Worm (Caenorhabditis elegans) whole organism, L4/young adult: ENCODE measurements around the gene str-77.

Source experiments
- W03F9.2 ChIP-seq: fragments of 150-350 bp; optimal IDR thresholded peaks from 2 replicates; lab custom pipeline; 2014; ENCODE audit warnings: missing biosample characterization, missing genetic modification characterization
- dao-5 ChIP-seq: sonication (generic microtip); optimal IDR thresholded peaks from 2 replicates; lab custom pipeline; 2016; ENCODE audit warnings: missing genotype, missing genetic modification characterization, moderate library complexity, missing compliant biosample characterization
- him-1 ChIP-seq: sonication (generic microtip); optimal IDR thresholded peaks from 2 replicates; lab custom pipeline; 2016; ENCODE audit warnings: missing genotype, missing genetic modification reagents, missing genetic modification characterization, missing compliant biosample characterization

str-77 gene

DNA sequence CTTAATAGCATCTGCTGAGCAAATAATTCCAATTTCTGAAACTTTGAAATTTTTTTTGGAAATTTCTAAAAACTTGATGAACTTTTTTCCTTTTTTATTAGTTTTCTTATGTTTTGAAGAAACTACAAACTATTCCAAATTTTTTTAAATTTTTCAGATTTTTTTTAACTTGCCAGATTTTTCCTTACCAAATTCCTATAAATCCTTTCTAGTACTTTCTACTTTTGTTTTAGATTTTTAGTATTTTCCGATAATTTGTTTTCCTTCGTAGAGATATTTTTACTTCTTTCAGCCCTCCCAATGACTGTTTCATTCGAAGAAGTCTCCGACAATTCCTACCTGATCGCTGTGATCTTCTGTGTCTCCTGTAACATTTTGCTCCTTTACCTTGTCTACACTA, at the start of gene str-77:
Gene str-77, plus strand, starts transcription at position 301 of the 400 bp plus-strand sequence.
- TF ChIP-seq W03F9.2 (no peak), him-1 (tag; lab: Kevin White, UChicago) (no peak), dao-5 (tag; lab: Kevin White, UChicago) (no peak)

DNA sequence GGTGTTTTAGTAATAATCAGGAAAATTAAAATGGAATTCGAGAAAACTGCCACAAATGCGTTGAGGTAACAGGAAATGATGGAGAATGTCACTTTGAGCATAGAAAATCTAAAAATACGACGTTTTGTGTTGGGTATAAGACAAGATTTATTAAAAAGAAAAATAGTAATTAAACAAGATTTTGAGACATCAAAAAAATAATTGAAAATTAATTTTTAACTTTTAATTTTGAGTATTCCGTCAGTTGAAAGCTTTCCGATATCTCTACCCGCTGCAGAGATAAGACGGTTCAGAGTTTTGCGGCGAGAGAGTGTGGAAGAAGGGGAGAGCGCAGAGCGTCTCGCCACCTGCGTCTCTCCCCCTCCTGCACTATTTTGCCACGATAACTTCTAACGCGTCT, 45.4 kb upstream of the str-77 start, which contains the start of gene str-93:
Gene str-93, minus strand, starts transcription at position 101 of the 400 bp plus-strand sequence.
- TF ChIP-seq dao-5 (tag; lab: Kevin White, UChicago) = no peak
- TF ChIP-seq him-1 (tag; lab: Kevin White, UChicago) = no peak
- no peak for TF ChIP-seq W03F9.2

DNA sequence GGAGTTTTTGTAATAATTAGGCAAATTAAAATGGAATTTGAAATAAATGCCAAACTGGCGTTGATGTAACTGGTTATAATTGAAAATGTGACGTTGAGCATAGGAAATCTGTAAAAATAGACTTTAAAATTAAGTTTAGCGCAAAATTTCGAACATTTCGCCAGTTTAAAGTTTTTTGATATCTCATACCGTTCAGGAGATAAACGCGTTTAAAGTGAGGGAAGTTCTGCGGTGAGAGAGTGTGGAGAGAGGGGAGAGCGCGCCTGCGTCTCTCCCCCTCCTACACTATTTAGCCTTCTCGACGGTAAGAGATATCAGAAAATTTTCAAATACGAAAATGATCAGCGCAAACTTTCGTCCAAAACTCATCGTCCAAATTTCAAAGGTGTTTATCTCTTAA, 42.2 kb upstream of the str-77 start, which contains the start of gene str-92:
Gene str-92, minus strand, starts transcription at position 101 of the 400 bp plus-strand sequence.
- no peak for TF ChIP-seq him-1 (tag; lab: Kevin White, UChicago)
- TF ChIP-seq dao-5 (tag; lab: Kevin White, UChicago) = no peak
- no peak for TF ChIP-seq W03F9.2

DNA sequence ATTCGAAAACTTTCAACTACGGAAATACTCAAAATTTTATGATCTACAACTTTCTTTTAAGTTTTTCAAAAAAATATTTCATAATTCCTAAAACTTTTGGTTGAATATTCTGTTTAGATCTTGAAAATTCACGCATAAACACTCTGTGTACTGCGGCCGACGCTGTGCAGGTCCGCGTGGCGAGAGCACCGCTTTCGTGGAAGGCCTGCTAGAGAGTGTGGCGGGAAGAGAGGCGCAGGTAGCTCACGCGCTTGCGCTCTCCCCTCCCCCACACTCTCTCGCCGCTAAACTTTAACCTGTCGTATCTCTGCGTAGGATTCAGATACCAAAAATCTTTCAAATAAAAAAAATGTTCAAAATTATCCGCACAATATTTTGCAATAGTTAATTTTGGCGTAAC, 35.5 kb upstream of the str-77 start:
- TF ChIP-seq dao-5 (tag; lab: Kevin White, UChicago) = no peak
- TF ChIP-seq him-1 (tag; lab: Kevin White, UChicago) = no peak
- TF ChIP-seq W03F9.2 = no peak

DNA sequence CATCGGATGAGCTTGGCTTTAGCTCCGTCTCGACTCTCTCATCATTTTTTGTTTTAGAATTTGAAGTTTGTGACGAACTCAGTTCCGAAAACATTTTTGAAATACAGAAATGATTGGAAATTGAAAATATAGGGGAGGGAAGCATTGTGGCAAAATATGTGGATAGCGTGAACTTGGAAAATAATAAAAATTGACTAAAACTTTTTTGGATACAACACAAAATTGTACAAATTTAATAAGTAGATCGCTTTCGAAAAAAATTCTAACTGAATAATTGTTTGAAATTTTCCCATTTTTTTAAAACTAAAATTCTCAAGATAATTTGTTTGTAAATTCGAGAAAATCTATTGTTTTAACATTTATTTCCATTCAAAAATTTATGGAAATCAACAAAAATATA, 35.0 kb upstream of the str-77 start, which contains the start of gene F59A1.15:
Gene F59A1.15, minus strand, starts transcription at position 101 of the 400 bp plus-strand sequence.
- TF ChIP-seq him-1 (tag; lab: Kevin White, UChicago) (no peak), dao-5 (tag; lab: Kevin White, UChicago) (no peak), W03F9.2 (no peak)

DNA sequence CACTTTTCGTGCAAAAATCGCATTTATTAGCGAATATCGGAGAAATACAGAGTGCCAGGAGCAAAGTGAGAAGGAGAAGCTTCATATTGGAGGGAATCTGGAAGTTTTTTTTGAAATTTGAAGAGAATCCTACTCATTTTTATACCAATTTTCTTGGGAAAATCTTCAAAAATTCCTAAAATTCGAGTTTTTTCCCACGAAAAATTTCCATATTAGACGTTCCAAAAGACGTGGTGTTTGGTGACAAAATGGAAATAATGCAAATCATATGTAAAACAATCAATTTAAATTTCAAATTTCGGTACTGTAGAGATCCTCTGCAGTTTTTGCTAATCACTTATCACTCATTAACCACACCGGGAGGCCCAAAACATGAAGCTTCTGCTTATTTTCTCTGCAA, 33.9 kb upstream of the str-77 start, which contains the start of the genes F59A1.16 and F59A1.6:
Gene F59A1.16, minus strand, starts transcription at position 101 of the 400 bp plus-strand sequence.
Gene F59A1.6, plus strand, starts transcription at position 285 of the 400 bp plus-strand sequence.
- TF ChIP-seq dao-5 (tag; lab: Kevin White, UChicago) = no peak
- no peak for TF ChIP-seq him-1 (tag; lab: Kevin White, UChicago)
- TF ChIP-seq W03F9.2 = no peak

DNA sequence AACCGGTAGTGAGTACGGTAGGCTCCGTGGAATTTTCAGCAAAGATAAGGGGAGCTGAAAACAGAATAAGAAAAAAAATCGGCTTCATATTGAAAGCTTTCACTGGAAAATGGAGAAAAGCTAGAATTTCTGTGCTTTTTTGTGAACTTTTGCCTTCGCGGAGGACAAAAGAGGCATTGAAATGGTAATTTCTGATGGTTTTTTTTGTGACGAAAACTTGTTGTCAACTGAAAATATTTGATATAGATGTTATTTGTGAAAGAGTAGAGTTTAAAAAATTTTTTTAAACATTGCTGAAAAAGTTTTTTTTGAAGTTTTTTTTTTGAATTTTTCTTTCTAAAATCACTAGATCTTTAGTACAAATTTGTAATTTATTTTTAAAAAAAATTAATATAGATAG, 31.9 kb upstream of the str-77 start, which contains the start of gene F59A1.18:
Gene F59A1.18, minus strand, starts transcription at position 101 of the 400 bp plus-strand sequence.
- TF ChIP-seq dao-5 (tag; lab: Kevin White, UChicago) (no peak), W03F9.2 (no peak), him-1 (tag; lab: Kevin White, UChicago) (no peak)

DNA sequence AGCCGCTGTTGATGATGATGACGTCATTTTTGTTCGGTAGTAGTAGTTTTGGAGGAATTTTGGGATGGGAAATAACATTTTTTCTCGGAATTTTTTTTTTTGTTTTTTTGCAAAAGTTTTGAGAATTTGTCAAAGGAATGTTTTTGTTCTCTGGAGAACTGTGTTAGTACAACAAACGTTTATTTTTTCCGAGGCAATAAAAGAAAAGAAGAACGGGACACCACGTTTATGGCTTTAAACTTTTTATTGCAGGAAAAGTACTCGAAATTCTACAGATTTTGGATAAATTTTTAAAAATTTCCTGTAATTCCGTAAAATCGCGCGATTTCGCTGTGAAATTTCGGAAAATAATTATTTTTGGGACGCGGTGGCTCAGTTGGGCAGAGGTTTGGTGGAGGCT, 27.8 kb upstream of the str-77 start, which contains the start of gene F59A1.13:
Gene F59A1.13, minus strand, starts transcription at position 101 of the 400 bp plus-strand sequence.
- TF ChIP-seq him-1 (tag; lab: Kevin White, UChicago) = no peak
- TF ChIP-seq dao-5 (tag; lab: Kevin White, UChicago) = no peak
- TF ChIP-seq W03F9.2 = no peak

DNA sequence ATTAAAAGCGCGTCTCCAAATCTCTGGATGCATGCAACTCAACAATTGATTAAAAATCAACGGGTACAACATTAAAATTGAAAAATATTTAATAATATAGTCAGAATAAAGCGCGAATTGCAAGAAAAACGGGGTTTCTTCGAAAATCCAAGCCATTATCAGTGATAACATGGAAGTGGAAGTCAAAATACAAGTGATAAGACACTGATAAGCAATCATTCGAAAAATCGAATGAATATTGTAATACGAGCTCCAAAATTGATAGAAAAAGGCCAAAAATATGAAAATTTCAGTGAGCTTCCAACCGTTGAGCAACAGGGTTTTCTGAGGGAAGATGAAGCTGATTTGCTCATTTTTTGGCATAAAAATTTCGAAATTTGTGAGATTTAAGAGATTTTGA, 24.5 kb upstream of the str-77 start:
- TF ChIP-seq W03F9.2 = no peak
- no peak for TF ChIP-seq him-1 (tag; lab: Kevin White, UChicago)
- TF ChIP-seq dao-5 (tag; lab: Kevin White, UChicago) = no peak

DNA sequence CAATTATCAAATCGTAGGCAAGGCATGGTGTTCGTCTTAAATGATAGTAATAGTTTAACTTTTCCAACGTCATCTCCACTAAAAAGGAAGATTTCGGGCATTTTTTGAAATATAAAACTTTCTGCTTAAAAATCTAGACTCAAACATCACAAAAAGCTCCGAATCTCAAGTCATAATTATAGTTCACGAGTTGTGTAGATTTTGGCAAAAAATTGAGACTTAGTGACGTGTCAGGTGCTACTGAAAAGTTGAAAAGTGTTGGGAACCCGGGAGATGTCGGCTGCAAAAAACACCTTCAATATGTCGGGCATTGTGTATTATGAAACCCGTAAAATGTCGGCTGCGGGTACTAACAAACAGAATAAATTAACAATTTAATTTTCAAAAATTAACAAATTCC, 22.9 kb upstream of the str-77 start, which contains the start of gene Y26G10.1:
Gene Y26G10.1, minus strand, starts transcription at position 101 of the 400 bp plus-strand sequence.
- TF ChIP-seq W03F9.2 (no peak), dao-5 (tag; lab: Kevin White, UChicago) (no peak), him-1 (tag; lab: Kevin White, UChicago) (no peak)

DNA sequence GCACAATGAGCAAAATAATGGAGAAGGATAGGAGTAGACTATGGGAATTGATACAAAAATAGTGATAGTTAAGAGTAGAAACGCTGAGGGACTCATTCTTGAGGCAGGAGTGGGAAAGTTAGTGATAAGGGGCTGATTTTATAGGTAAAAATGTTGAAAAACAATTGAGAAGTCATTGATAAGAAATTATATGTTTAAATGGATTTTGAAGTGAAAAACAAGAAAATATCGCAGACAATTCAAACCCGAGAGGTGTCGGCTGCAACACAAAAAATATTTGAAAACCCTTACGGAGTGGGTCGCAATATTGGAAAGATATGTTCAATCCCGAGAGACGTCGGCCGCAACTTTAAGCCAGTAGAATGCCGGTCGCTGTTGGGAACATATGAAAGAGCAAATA, 22.0 kb upstream of the str-77 start, which contains the start of gene spp-29:
Gene spp-29, minus strand, starts transcription at position 101 of the 400 bp plus-strand sequence.
- TF ChIP-seq W03F9.2 (no peak), him-1 (tag; lab: Kevin White, UChicago) (no peak)

DNA sequence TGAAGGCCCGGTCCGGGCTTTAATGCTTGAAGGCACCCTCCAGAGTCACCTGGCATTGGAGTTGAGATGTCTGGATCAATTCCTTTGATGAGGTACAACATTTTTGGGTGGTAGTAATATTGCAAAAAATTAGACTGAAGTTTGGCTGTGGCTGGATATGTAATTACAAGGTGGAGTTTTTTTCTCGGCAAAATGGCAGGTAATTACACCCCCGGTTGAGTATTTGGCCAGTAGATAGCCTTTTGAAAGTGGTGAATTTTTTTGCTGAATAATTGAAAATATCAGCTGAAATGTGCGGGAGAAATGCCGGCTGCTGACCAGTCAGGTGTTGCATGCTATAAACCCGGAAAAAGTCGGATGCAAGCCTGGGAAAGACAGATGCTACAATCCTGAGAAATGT, 19.6 kb upstream of the str-77 start, which contains the start of gene Y26G10.4:
Gene Y26G10.4, minus strand, starts transcription at position 101 of the 400 bp plus-strand sequence.
- TF ChIP-seq him-1 (tag; lab: Kevin White, UChicago) = no peak
- no peak for TF ChIP-seq dao-5 (tag; lab: Kevin White, UChicago)
- TF ChIP-seq W03F9.2 = no peak

DNA sequence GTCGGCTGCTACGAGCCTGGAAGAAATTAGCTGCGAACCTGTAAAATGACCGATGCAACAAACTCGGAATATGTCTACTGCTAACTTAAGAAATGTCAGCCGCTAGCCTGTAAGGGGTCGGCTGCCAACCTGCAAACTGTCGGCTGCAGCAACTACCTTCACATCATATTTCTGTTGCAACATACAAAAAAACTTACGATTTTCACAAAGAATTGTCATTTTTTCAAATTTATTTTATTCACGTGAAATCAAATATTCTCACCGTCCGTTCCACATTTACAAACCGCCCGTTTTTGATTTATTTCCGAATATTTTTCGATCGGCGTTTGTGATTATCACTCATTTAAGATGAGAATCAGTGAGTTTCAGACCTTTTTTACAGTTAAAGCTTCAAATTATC, 19.1 kb upstream of the str-77 start, which contains the start of gene Y26G10.6:
Gene Y26G10.6, plus strand, starts transcription at position 301 of the 400 bp plus-strand sequence.
- TF ChIP-seq W03F9.2 (no peak), dao-5 (tag; lab: Kevin White, UChicago) (no peak), him-1 (tag; lab: Kevin White, UChicago) (no peak)

DNA sequence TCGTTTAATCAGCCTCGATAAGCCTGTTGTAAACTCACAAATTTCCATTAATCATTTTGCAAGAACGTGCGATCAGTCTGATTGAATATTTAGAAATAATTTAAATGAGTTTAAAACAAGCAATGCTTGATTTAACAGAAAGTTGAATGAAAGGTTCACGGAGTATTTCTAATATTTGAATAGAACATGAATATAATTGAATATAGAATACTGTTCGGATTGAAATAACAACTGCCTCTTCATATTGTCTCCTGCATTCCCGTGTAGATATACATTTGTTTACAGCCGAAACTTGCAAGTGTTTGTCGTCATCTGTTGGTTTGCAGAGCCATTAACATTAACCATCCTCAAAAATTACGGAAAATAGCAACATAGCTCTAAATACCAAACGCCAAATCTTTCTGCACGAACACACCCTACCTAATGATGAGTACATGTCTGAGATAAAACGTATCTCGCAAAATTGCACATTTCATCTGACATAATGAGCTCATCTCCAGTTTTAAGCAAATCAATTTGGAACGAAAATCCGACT, 18.0 kb upstream of the str-77 start, which contains the start of the genes Y26G10.5 and srh-32:
Gene Y26G10.5, minus strand, starts transcription at position 101 of the 535 bp plus-strand sequence.
Gene srh-32, plus strand, starts transcription at position 485 of the 535 bp plus-strand sequence.
- TF ChIP-seq dao-5 (tag; lab: Kevin White, UChicago) (no peak), W03F9.2 (no peak), him-1 (tag; lab: Kevin White, UChicago) (no peak)
